Fruit fly (Drosophila melanogaster): ENCODE results near the gene Tpc1.

Gene Tpc1

DNA sequence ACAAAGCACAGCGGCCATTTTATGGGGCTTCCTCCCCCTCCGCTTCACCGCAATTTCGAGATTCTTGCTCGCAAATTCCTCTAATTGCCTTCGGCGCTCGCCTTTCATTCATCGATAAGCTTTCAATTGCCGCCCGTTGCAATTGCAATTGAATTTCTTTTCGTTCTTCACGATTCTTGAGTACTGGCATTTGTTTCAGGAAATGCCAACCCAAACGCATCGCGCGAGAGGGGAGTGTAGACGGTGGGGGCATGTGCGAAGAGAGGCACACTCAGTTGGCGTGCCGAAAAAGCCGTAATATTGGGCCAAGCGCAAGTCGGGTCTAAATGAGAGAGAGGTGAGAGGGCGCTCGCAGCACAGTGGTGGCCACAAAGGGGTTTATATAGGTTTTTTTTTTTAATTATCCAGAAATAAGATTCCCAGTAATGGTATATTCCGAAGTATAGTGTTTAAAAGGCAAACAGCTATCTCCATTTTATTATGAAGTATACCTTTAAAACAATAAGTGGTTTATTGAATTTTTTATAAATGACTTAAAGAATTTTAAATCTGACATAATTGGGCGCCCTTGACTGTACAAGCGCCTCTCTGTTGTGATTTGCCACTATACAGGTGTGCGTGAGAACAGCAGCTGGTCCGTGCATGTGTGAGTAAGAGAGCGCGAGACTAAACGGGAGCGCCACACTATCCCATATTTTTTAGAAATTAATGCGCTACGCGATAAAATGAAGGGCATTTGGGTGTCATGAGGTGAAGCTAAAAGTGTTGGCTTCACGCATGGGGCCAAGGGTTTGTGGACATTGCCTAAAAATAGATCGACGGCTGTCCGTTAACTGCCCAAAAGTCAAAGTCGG, 4.7 kb upstream of the Tpc1 start:
- TF ChIP-seq CG17806 (tag; optimal IDR thresholded peaks at IDR 0.05) = peak; percentile 86
- TF ChIP-seq gl (tag; optimal IDR thresholded peaks at IDR 0.05) = peak; percentile 41
- TF ChIP-seq EcR (GFP tag; optimal IDR thresholded peaks at IDR 0.05) = peak; percentile 24
- peak; percentile 80 for TF ChIP-seq CG34367 (tag; optimal IDR thresholded peaks at IDR 0.05)
- peak; percentile 87 for TF ChIP-seq Snoo (tag; optimal IDR thresholded peaks at IDR 0.05)
- peak; percentile 78 for TF ChIP-seq fd96Ca (GFP tag; IDR thresholded peaks at IDR 0.05)
- TF ChIP-seq CG4496 (GFP tag; IDR thresholded peaks at IDR 0.05) = peak; percentile 93
- peak; percentile 89 for TF ChIP-seq CG8159 (tag; optimal IDR thresholded peaks at IDR 0.05)
- peak; percentile 86 for TF ChIP-seq Pif1B (GFP tag; optimal IDR thresholded peaks at IDR 0.05)
- TF ChIP-seq CG32121 (GFP tag; IDR thresholded peaks at IDR 0.05) = peak; percentile 93
- peak; percentile 38 for TF ChIP-seq rn (GFP tag; IDR thresholded peaks at IDR 0.05)
- TF ChIP-seq CG12605 (GFP tag; IDR thresholded peaks at IDR 0.05) = peak; percentile 81
- TF ChIP-seq CG9948 (tag; optimal IDR thresholded peaks at IDR 0.05) = peak; percentile 83
- peak; percentile 66 for TF ChIP-seq D1 (tag; optimal IDR thresholded peaks at IDR 0.05)
- TF ChIP-seq CG14655 (GFP tag; optimal IDR thresholded peaks at IDR 0.05) = peak; percentile 90
- TF ChIP-seq CG8301 (tag; optimal IDR thresholded peaks at IDR 0.05) = peak; percentile 89
- TF ChIP-seq CG15710 (tag; optimal IDR thresholded peaks at IDR 0.05) = peak; percentile 89
- peak; percentile 69; the same call in 1 of the 2 replicates for TF ChIP-seq CG10348 (GFP tag; IDR thresholded peaks at IDR 0.05)
- TF ChIP-seq CG13204 (GFP tag; optimal IDR thresholded peaks at IDR 0.05) = peak; percentile 64
- peak; percentile 91 for TF ChIP-seq Pif1A (GFP tag; optimal IDR thresholded peaks at IDR 0.05)
- peak; percentile 86 for TF ChIP-seq Ets98B (GFP tag; IDR thresholded peaks at IDR 0.05)

- TF ChIP-seq CG4496 (GFP tag; IDR thresholded peaks at IDR 0.05) (peak; percentile 6; the same call in 1 of the 3 replicates), Pif1A (GFP tag; optimal IDR thresholded peaks at IDR 0.05) (no peak), CG17806 (tag; optimal IDR thresholded peaks at IDR 0.05) (no peak), CG14655 (GFP tag; optimal IDR thresholded peaks at IDR 0.05) (no peak), CG15710 (tag; optimal IDR thresholded peaks at IDR 0.05) (no peak), CG8159 (tag; optimal IDR thresholded peaks at IDR 0.05) (peak; percentile 75), CG34367 (tag; optimal IDR thresholded peaks at IDR 0.05) (no peak), rn (GFP tag; IDR thresholded peaks at IDR 0.05) (no peak), EcR (GFP tag; optimal IDR thresholded peaks at IDR 0.05) (no peak), CG10348 (GFP tag; IDR thresholded peaks at IDR 0.05) (no peak), CG32121 (GFP tag; IDR thresholded peaks at IDR 0.05) (peak; percentile 29; the same call in 1 of the 2 replicates), D1 (tag; optimal IDR thresholded peaks at IDR 0.05) (no peak), fd96Ca (GFP tag; IDR thresholded peaks at IDR 0.05) (0 out of 3 replicates have a peak, but pooled peaks have one; percentile 37), CG9948 (tag; optimal IDR thresholded peaks at IDR 0.05) (no peak), Pif1B (GFP tag; optimal IDR thresholded peaks at IDR 0.05) (no peak), Snoo (tag; optimal IDR thresholded peaks at IDR 0.05) (no peak), CG12605 (GFP tag; IDR thresholded peaks at IDR 0.05) (no peak), Ets98B (GFP tag; IDR thresholded peaks at IDR 0.05) (no peak), gl (tag; optimal IDR thresholded peaks at IDR 0.05) (no peak), CG13204 (GFP tag; optimal IDR thresholded peaks at IDR 0.05) (peak; percentile 36), CG8301 (tag; optimal IDR thresholded peaks at IDR 0.05) (no peak)
These were observed 3.6 kb upstream of the Tpc1 start, which contains the start of gene Leash for dm6 chr3R:10885422-10886081. Gene Leash (plus strand): TSS chr3R:10885540.

DNA sequence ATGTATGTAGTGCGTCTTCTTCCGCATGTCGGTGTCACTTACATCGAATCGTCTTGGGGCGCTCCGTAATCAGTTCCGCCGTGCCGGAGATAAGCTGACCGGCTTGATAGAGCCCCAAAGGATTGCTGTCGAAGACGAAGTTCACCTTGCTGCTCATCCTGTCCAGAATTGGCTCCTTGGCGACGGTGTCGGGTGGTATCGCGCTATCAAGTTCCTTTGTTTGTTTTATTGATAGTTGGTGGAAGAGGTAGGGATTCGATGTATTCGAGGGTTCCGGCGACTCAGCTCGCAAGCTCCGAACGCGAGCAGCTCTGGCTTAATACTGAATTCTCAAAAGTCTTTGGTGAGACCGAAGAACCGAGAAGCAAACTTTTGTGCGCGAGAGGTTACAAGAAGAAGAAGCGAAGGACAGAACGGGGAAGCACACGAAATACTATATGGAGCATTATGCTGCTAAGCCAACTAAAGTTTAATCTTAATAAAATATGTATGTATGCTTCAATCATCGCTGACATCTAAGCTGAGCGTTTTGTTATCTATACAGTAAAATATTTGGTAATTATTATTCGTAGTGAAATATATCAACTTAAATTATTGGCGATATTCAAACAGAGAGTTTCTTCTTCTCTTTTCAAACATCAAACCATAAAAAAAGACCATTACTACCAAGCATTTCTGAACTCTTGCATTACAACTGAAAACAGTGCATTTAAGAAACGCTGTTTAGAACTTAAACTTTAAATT, 2.9 kb upstream of the Tpc1 start, which contains the start of gene CG14696:
CG14696 (minus strand) TSS at position 324 of the 744 bp plus-strand sequence.
- TF ChIP-seq fd96Ca (GFP tag; IDR thresholded peaks at IDR 0.05) (no peak), CG8301 (tag; optimal IDR thresholded peaks at IDR 0.05) (no peak), CG4496 (GFP tag; IDR thresholded peaks at IDR 0.05) (no peak), Snoo (tag; optimal IDR thresholded peaks at IDR 0.05) (no peak), CG17806 (tag; optimal IDR thresholded peaks at IDR 0.05) (no peak), CG10348 (GFP tag; IDR thresholded peaks at IDR 0.05) (no peak), CG13204 (GFP tag; optimal IDR thresholded peaks at IDR 0.05) (no peak), D1 (tag; optimal IDR thresholded peaks at IDR 0.05) (no peak), CG14655 (GFP tag; optimal IDR thresholded peaks at IDR 0.05) (no peak), CG9948 (tag; optimal IDR thresholded peaks at IDR 0.05) (no peak), CG12605 (GFP tag; IDR thresholded peaks at IDR 0.05) (no peak), gl (tag; optimal IDR thresholded peaks at IDR 0.05) (no peak), CG32121 (GFP tag; IDR thresholded peaks at IDR 0.05) (no peak), Pif1B (GFP tag; optimal IDR thresholded peaks at IDR 0.05) (no peak), CG34367 (tag; optimal IDR thresholded peaks at IDR 0.05) (no peak), EcR (GFP tag; optimal IDR thresholded peaks at IDR 0.05) (no peak)

DNA sequence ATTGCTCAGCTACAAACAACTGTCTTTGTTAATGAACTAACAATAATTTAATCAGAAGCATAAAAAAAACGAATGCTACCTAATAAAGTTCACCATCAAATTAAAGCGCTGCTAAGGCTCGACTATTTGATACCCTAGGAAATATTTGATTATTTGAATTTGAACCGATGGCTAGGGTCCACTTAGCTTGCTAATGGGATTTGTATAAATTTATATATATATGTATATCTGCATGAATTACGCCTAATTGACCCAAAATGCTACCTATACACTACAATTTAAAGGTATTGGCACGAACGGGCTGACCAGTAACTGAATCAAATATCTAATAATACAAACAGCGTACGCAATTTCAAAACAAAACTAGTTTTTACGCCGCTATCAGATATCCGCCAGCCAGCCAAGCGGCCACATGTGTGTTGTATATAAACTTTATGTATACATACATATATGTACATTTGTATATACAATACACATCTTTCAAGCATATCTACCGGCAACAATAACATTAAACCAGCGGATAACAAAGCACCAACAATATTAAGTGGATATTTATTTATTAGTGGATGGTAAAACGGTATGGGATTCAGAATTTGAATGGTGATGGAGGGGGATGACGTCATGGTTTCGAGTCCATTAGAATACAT, 2.2 kb upstream of the Tpc1 start:
- TF ChIP-seq CG14655 (GFP tag; optimal IDR thresholded peaks at IDR 0.05) (no peak), fd96Ca (GFP tag; IDR thresholded peaks at IDR 0.05) (peak; percentile 27; the same call in 1 of the 3 replicates), Ets98B (GFP tag; IDR thresholded peaks at IDR 0.05) (peak; percentile 38; the same call in 1 of the 2 replicates), CG8301 (tag; optimal IDR thresholded peaks at IDR 0.05) (no peak), CG12605 (GFP tag; IDR thresholded peaks at IDR 0.05) (0 out of 2 replicates have a peak, but pooled peaks have one; percentile 19), CG8159 (tag; optimal IDR thresholded peaks at IDR 0.05) (no peak), CG4496 (GFP tag; IDR thresholded peaks at IDR 0.05) (peak; percentile 68), CG32121 (GFP tag; IDR thresholded peaks at IDR 0.05) (peak; percentile 59)
